Fruit fly (Drosophila melanogaster): Measurements from ENCODE around the gene CG10431.

DNA sequence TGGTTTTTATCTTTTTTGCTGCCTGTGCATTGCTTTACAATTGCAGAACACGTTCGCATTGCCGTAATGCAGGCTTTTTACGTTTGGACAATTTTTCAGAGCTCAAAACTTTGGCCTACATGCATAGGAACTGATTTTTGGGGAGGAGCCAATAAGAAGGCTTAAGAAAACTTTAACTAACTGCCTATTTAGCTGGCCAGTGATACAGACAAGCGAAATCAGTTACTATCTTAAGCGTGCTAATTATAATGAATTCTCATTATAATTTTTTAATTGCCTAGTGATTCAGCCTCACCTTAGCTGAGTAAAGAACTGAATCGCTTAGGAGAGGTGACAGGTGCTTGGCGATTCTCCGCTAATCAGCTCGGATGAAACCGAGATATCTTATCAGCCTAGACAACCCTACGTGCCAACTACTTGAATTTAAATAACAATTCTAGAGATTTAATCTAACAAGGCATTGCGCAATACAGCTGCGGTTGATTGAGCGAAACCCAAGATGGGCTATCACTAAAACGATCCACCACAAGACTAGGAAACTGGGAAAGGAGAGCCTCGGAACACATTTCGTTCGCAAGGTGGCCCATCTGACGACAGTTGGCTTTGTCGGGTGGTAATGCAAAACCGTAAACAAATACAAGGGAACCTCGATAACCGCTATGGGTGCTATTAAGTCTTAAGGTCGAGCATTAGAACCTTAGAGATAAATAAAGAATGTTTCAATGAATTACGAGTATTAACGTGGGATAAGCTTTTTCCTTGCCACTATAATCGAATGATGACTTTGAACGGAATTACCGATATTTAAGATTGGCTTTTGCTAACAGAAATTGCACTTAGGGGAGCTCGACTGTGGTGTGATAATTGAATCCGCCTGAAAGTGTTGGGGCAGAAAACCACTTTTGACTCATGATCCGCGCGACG is 11.0 kb downstream of the CG10431 start:
- TF ChIP-seq CG34367 (tag; optimal IDR thresholded peaks at IDR 0.05) (no peak), CG9948 (tag; optimal IDR thresholded peaks at IDR 0.05) (no peak), D1 (tag; optimal IDR thresholded peaks at IDR 0.05) (no peak)
